Fruit fly (Drosophila melanogaster) whole organism: ENCODE data around the gene CG14079.
A peak's percentile ranks its signal among the peaks of the same experiment; 100 is the strongest.

Experiments
- CG8478 ChIP-seq: fragments of >200 bp; optimal IDR thresholded peaks from 2 replicates; lab custom pipeline; 2018; ENCODE audit warnings: inconsistent platforms
- Dll ChIP-seq: fragments of >200 bp; optimal IDR thresholded peaks from 2 replicates; lab custom pipeline; 2017
- EcR ChIP-seq, 2 experiments: fragments of >200 bp; optimal IDR thresholded peaks; 2 replicates each; lab custom pipeline; 2017; ENCODE audit warnings: missing biosample characterization in 2 of 2, missing genetic modification characterization in 2 of 2, missing genetic modification reagents in 2 of 2
- pan ChIP-seq: fragments of >200 bp; optimal IDR thresholded peaks from 2 replicates; lab custom pipeline; 2017
- psq ChIP-seq: fragments of >200 bp; optimal IDR thresholded peaks from 2 replicates; lab custom pipeline; 2017
- usp ChIP-seq: fragments of >200 bp; optimal IDR thresholded peaks from 2 replicates; lab custom pipeline; 2017; ENCODE audit warnings: missing biosample characterization, missing genetic modification characterization, mixed read lengths

Gene CG14079

dm6 chr3L:19063410-19063752, 34.4 kb upstream of the CG14079 start:
- TF ChIP-seq EcR (GFP tag; optimal IDR thresholded peaks at IDR 0.05; lab: Kevin White, UChicago) (no peak), Dll (lab: Kevin White, UChicago) (no peak), psq (no peak), pan (no peak), usp (GFP tag; lab: Kevin White, UChicago) (no peak), CG8478 (no peak)

DNA sequence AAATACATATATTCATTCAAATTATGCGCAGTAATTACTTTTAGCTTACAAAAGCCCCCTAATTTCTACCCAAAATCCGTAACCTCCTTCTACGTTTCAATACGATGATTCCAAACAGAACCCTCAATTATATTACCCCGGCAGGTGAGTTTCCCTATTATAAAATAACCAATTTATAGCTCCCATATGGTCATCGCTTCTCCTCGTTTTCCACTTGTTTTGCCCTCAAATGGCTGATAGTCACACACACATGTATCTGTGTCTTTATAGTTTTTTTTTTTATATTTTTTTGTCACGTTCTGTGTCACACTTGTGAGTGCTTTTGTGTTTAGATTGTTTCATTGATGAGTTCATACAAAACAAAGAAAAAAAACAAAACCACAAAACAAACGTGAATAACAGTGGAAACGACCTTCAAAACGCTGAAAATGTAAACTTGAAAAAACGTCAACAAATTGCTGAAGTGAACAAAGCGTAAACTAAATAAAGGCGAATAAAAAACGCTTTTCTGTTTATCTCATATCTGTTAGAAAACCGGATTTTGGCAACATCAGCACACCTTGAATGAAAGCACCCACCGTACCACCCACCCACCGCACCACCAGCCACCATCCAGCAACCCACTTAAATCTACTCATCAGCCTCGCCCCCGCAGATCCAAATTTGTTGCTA, 26.5 kb upstream of the CG14079 start:
- no peak for TF ChIP-seq Dll (lab: Kevin White, UChicago)

DNA sequence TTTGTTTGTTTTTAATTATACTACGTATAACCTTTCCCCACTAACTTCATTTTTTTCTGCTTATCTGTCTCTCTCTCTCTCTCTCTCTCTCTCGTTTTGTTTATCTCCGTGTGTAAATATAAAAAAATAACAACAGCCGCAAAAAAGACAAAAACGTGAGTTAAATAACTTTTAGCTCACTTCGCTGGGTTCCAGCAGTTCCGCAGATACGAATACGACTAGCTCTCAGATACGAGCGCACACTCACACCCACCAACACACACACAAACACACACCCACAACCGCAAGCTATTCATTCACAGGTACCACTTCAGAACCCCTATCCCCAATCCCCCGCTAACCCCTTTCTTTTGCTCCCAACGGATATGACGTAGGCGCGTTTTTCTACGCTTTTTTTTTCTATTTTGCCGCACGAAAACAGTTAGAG, 25.6 kb upstream of the CG14079 start:
- no peak for TF ChIP-seq usp (GFP tag; lab: Kevin White, UChicago)
- no peak for TF ChIP-seq pan
- no peak for TF ChIP-seq EcR (GFP tag; optimal IDR thresholded peaks at IDR 0.05; lab: Kevin White, UChicago)
- no peak for TF ChIP-seq CG8478
- TF ChIP-seq psq: no peak
- TF ChIP-seq Dll (lab: Kevin White, UChicago): no peak

DNA sequence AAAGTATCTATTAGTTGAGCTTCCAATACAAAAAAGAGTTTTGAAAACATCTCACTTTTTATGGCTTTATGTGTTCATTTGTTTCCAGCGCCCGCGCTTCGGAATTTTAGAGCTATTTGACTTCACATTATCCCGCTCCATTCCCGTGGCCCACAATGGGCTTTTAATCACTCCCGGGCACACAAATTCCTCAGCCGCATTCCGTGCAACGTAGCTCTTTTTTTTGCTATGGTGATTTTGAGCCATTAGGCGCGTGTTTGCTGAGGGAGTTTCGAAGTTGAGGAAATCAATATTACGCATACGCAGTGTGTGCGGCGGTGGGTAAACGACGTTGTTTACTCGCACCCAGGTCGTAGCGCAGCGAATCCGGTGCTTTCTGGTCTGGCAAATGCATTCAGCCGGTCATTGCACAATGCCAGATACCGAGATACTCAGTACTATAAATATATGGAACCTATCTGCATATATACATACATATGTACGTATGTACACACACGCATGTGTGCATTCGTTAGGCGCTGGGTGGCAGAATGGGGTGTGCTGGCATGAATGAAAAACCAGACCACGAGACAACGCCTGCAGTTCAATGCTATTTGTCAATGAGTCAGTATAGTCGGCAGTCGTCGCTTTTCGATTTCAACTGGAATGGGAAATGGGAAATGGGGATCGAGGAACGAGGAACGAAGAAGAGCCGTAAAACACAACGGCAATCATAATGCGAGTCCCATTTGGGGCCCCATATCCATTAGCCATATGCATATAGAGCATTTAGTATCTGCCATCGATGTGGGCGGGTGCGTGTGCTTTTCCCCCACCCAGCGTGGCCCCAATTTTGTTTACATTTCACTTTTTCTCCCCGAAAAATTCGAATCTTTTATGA, 24.5 kb upstream of the CG14079 start:
- no peak for TF ChIP-seq Dll (lab: Kevin White, UChicago)
- TF ChIP-seq EcR (GFP tag; optimal IDR thresholded peaks at IDR 0.05; lab: Kevin White, UChicago): no peak
- no peak for TF ChIP-seq pan
- no peak for TF ChIP-seq psq
- no peak for TF ChIP-seq usp (GFP tag; lab: Kevin White, UChicago)
- no peak for TF ChIP-seq CG8478

- TF ChIP-seq psq (no peak), EcR (GFP tag; optimal IDR thresholded peaks at IDR 0.05; lab: Kevin White, UChicago) (no peak), pan (no peak), usp (GFP tag; lab: Kevin White, UChicago) (no peak), CG8478 (no peak), Dll (lab: Kevin White, UChicago) (no peak)
Measured at dm6 chr3L:19073909-19074239, 23.9 kb upstream of the CG14079 start.

- TF ChIP-seq pan: no peak
- TF ChIP-seq usp (GFP tag; lab: Kevin White, UChicago): no peak
- no peak for TF ChIP-seq EcR (GFP tag; optimal IDR thresholded peaks at IDR 0.05; lab: Kevin White, UChicago)
- TF ChIP-seq psq: no peak
- no peak for TF ChIP-seq Dll (lab: Kevin White, UChicago)
- no peak for TF ChIP-seq CG8478
Measured at dm6 chr3L:19074673-19075402, 23.0 kb upstream of the CG14079 start.

DNA sequence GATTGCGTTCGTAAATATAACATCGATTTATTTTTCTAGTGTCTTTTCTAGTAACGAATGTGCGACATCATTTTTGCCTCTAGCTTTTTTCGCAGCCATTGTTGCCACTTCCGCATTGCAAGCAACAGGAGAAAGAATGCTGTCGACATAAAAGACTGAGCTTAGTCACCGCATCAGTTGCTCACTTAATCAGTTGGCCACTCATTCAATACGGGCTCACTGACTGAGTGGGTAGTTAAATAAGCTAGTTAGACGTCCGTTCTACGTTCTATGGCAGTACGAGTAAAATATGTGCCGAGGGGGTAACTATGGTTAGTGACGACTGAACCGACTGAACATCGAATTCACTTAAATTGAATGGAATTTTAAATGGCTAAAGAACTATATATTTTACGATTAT, 21.8 kb upstream of the CG14079 start:
- no peak for TF ChIP-seq pan
- no peak for TF ChIP-seq Dll (lab: Kevin White, UChicago)
- no peak for TF ChIP-seq CG8478
- no peak for TF ChIP-seq usp (GFP tag; lab: Kevin White, UChicago)
- TF ChIP-seq psq: no peak
- TF ChIP-seq EcR (GFP tag; optimal IDR thresholded peaks at IDR 0.05; lab: Kevin White, UChicago): no peak

DNA sequence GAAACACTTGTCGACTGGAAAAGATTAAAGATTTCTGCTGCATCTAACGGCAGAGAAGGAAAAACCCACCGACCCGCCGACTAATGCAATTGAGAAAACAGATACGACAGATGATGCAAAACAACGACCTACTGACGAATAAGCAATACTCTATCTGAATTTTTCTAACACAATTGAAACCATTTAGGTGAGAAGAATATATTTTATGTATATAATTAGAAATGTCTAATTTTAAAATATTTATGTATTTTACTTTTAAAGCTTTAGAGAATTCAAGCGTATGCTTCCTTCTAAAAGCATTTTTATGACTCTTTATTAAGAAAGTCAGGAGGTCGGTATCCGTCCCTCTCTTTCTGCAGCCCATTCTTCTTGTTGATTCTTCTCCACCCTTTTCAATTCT, 19.4 kb upstream of the CG14079 start:
- TF ChIP-seq psq (no peak), pan (no peak), EcR (GFP tag; optimal IDR thresholded peaks at IDR 0.05; lab: Kevin White, UChicago) (no peak), CG8478 (no peak), usp (GFP tag; lab: Kevin White, UChicago) (no peak), Dll (lab: Kevin White, UChicago) (no peak)

- TF ChIP-seq usp (GFP tag; lab: Kevin White, UChicago) (no peak), psq (no peak), pan (no peak), CG8478 (no peak), Dll (lab: Kevin White, UChicago) (no peak), EcR (GFP tag; optimal IDR thresholded peaks at IDR 0.05; lab: Kevin White, UChicago) (no peak)
Measured at dm6 chr3L:19079067-19079466, 18.7 kb upstream of the CG14079 start.

dm6 chr3L:19079798-19080691, 17.8 kb upstream of the CG14079 start:
- TF ChIP-seq Dll (lab: Kevin White, UChicago): no peak
- TF ChIP-seq usp (GFP tag; lab: Kevin White, UChicago): no peak
- no peak for TF ChIP-seq EcR (GFP tag; optimal IDR thresholded peaks at IDR 0.05; lab: Kevin White, UChicago)
- TF ChIP-seq psq: no peak
- TF ChIP-seq CG8478: no peak
- no peak for TF ChIP-seq pan

DNA sequence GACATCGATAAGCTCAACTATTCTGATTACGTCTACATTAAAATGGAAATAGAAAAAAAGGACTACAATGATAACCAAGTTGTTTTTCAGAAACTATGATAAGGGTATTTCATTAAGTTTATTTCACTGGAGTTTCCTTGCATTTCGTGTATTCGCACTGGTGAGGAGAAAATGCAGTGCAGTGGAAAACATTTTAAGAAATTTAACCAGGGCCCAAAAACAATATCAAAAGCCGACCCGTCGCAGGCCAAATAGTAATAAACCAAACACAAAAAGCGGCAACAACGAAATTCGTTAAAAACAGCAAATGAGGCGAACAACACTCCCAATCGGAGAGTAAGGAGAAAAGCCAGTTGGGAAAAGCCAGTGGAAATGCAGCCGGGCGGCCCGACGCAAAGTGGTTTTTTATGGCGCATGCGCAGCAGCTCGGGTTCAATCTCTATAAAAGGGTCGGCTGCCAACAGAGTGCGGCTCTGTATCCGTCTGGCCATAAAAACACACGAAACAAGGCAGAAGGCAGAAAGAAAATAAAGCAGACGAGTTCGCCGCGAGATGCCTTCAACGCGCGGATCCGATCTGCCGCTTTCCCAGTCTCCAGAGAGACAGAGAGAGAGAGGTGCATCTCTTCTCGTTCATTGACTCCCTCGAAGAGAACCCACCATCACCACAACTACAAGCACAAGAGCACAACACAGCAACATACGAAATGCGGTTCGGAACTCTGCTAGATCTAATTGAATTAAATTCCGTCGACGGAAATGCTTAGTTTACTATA, 16.7 kb upstream of the CG14079 start:
- TF ChIP-seq usp (GFP tag; lab: Kevin White, UChicago): no peak
- TF ChIP-seq Dll (lab: Kevin White, UChicago): no peak
- no peak for TF ChIP-seq psq
- peak; percentile 61 to 91 for TF ChIP-seq EcR (GFP tag; optimal IDR thresholded peaks at IDR 0.05; lab: Kevin White, UChicago)
- TF ChIP-seq pan: no peak
- no peak for TF ChIP-seq CG8478
